Worm (Caenorhabditis elegans): Measurements from ENCODE around the gene unc-3.

unc-3 gene

DNA sequence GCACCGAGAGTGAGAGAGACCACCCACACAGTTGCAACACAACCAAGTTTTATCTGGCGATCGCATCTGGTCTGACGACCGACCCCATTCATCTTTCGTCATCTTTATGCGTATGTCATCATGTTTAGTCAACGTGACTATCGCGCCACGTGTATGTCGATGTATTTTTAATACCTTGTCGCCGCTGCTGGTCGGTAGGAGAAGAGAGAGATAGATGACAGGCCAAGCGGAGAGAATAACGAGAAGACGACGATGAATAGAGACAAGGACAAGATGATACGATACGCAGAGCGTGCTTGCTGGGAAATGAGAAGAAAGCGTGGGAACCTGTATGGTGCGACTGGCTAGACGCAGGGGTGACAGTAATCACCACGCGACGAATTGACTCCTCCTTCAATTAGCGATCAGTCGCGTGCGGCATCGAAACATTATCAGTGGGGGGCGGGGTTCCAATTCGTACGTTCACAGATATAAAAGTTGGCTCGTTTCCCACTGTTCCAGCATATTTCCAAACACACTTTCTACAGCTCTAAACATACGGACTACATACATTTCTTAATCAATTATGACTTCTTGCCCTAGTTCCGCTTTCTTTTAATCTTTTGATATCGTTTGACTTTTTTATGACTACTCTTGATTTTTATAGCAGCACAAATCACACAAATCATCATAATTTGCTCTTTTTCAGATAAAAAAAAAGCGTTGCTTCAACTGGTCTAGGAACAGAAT, 17.1 kb downstream of the unc-3 start, which contains the start of gene tatn-1 (continued):
- TF ChIP-seq syd-9 (tag; optimal IDR thresholded peaks at IDR 0.05): no peak
- no peak for TF ChIP-seq unc-42 (tag; optimal IDR thresholded peaks at IDR 0.05)
- TF ChIP-seq pax-1 (tag; optimal IDR thresholded peaks at IDR 0.05): no peak
- no peak for TF ChIP-seq ets-4 (tag; optimal IDR thresholded peaks at IDR 0.05)
- TF ChIP-seq rnt-1 (tag; optimal IDR thresholded peaks at IDR 0.05): peak; percentile 75
- TF ChIP-seq dve-1 (tag; optimal IDR thresholded peaks at IDR 0.05): peak; percentile 26
- no peak for TF ChIP-seq nhr-11 (tag; optimal IDR thresholded peaks at IDR 0.05)
- peak; percentile 64 for TF ChIP-seq ref-2 (tag; optimal IDR thresholded peaks at IDR 0.05)
- TF ChIP-seq mec-3 (tag; optimal IDR thresholded peaks at IDR 0.05; ENCODE audit: borderline replicate concordance): no peak
- TF ChIP-seq pha-4 (tag; optimal IDR thresholded peaks at IDR 0.05): no peak
- no peak for TF ChIP-seq tbx-7 (tag; optimal IDR thresholded peaks at IDR 0.05)
- no peak for TF ChIP-seq lim-6 (tag; optimal IDR thresholded peaks at IDR 0.05)
- TF ChIP-seq ceh-24 (tag; optimal IDR thresholded peaks at IDR 0.05): no peak
- TF ChIP-seq ama-1 (optimal IDR thresholded peaks at IDR 0.05): no peak
- TF ChIP-seq zip-5 (tag; optimal IDR thresholded peaks at IDR 0.05): no peak
- TF ChIP-seq npax-4 (tag; optimal IDR thresholded peaks at IDR 0.05): no peak
- TF ChIP-seq pat-9 (tag; optimal IDR thresholded peaks at IDR 0.05): no peak
- TF ChIP-seq ceh-34 (tag; optimal IDR thresholded peaks at IDR 0.05): no peak
- TF ChIP-seq elt-4 (tag; optimal IDR thresholded peaks at IDR 0.05): no peak
- no peak for TF ChIP-seq dmd-4 (tag; optimal IDR thresholded peaks at IDR 0.05; ENCODE audit: borderline replicate concordance)
- TF ChIP-seq ceh-2 (tag; optimal IDR thresholded peaks at IDR 0.05): no peak
- TF ChIP-seq ceh-31 (tag; optimal IDR thresholded peaks at IDR 0.05): no peak
- TF ChIP-seq ceh-22 (tag; optimal IDR thresholded peaks at IDR 0.05): no peak
- TF ChIP-seq fkh-10 (GFP tag; optimal IDR thresholded peaks at IDR 0.05): no peak
- TF ChIP-seq hlh-13 (GFP tag; optimal IDR thresholded peaks at IDR 0.05): no peak
- TF ChIP-seq F13H6.1 (tag; optimal IDR thresholded peaks at IDR 0.05): peak; percentile 38
- TF ChIP-seq ceh-18 (tag; optimal IDR thresholded peaks at IDR 0.05): peak; percentile 19
- no peak for TF ChIP-seq C08G9.2 (tag; optimal IDR thresholded peaks at IDR 0.05)
- no peak for TF ChIP-seq odd-2 (tag; optimal IDR thresholded peaks at IDR 0.05)
- TF ChIP-seq lin-11 (tag; optimal IDR thresholded peaks at IDR 0.05): no peak
- peak; percentile 29 for TF ChIP-seq hlh-30 (tag; optimal IDR thresholded peaks at IDR 0.05; ENCODE audit: insufficient read depth)
- TF ChIP-seq ceh-6 (GFP tag; optimal IDR thresholded peaks at IDR 0.05): no peak
- no peak for TF ChIP-seq ceh-9 (tag; optimal IDR thresholded peaks at IDR 0.05)
- TF ChIP-seq nfya-1 (tag; optimal IDR thresholded peaks at IDR 0.05): peak; percentile 16
- TF ChIP-seq T23F11.4 (GFP tag; optimal IDR thresholded peaks at IDR 0.05): no peak
- no peak for TF ChIP-seq unc-86 (tag; optimal IDR thresholded peaks at IDR 0.05)
- no peak for TF ChIP-seq pros-1 (tag; optimal IDR thresholded peaks at IDR 0.05)
- TF ChIP-seq sox-2 (GFP tag; IDR thresholded peaks at IDR 0.05): no peak
- no peak for TF ChIP-seq fkh-6 (tag; optimal IDR thresholded peaks at IDR 0.05)
- peak; percentile 14 for TF ChIP-seq sdc-2 (tag; optimal IDR thresholded peaks at IDR 0.05)
- no peak for TF ChIP-seq ceh-19 (GFP tag; optimal IDR thresholded peaks at IDR 0.05)
- TF ChIP-seq Y22D7AL.16 (tag; optimal IDR thresholded peaks at IDR 0.05): no peak
- no peak for TF ChIP-seq ztf-16 (tag; optimal IDR thresholded peaks at IDR 0.05)
- TF ChIP-seq madf-2 (tag; optimal IDR thresholded peaks at IDR 0.05): no peak
- no peak for TF ChIP-seq C38D4.7 (GFP tag; optimal IDR thresholded peaks at IDR 0.05)
- peak; percentile 56 for TF ChIP-seq unc-55 (GFP tag; optimal IDR thresholded peaks at IDR 0.05)
- TF ChIP-seq tbx-2 (tag; optimal IDR thresholded peaks at IDR 0.05): peak; percentile 20
- no peak for TF ChIP-seq pha-2 (tag; optimal IDR thresholded peaks at IDR 0.05)

All from whole organism, late embryonic.